Fruit fly (Drosophila melanogaster) whole organism, embryonic: ENCODE measurements around the gene CycB3.

Source experiments
- Sin3A ChIP-seq: fragments of >200 bp; optimal IDR thresholded peaks from 2 replicates; lab custom pipeline; 2018
- Trl ChIP-seq, 3 experiments: fragments of >200 bp in 2 of 3; fragments of 200-800 bp in 1 of 3; sonication (Bioruptor generic) in 1 of 3; optimal IDR thresholded peaks; 2 replicates in 1 of 3; 3 replicates in 2 of 3; lab custom pipeline; 2016 to 2017; ENCODE audit warnings: missing biosample characterization in 1 of 3, missing genetic modification characterization in 1 of 3
- ham ChIP-seq: fragments of 200-800 bp; sonication (Bioruptor generic); IDR thresholded peaks from 2 replicates; pipeline ENCODE4 v1.3.6; 2022; ENCODE audit warnings: missing biosample characterization, missing genetic modification characterization
- psq ChIP-seq: fragments of 200-800 bp; sonication (Bioruptor generic); optimal IDR thresholded peaks from 2 replicates; lab custom pipeline; 2017; ENCODE audit warnings: missing biosample characterization, missing genetic modification characterization
- sens ChIP-seq: fragments of 200-800 bp; sonication (Bioruptor generic); peaks from one replicate; lab custom pipeline; 2016; ENCODE audit warnings: missing biosample characterization, missing genetic modification characterization

- TF ChIP-seq sens (GFP tag; lab: Kevin White, UChicago): peak; percentile 39
- TF ChIP-seq ham (GFP tag; lab: Robert Waterston, UW): no peak
- no peak for TF ChIP-seq psq (GFP tag; lab: Kevin White, UChicago)
- TF ChIP-seq Sin3A (lab: Kevin White, UChicago): no peak
- TF ChIP-seq Trl (optimal IDR thresholded peaks at IDR 0.05; lab: Kevin White, UChicago): peak in 1 of 2 experiments; percentile 19
- TF ChIP-seq Trl (GFP tag; optimal IDR thresholded peaks at IDR 0.05; lab: Kevin White, UChicago): no peak
Observed at dm6 chr3R:24841635-24842034, 29.0 kb downstream of the CycB3 start, which contains the start of gene Esp.
